Worm (Caenorhabditis elegans): Measurements from ENCODE around the gene F44D12.8.

F44D12.8 gene

DNA sequence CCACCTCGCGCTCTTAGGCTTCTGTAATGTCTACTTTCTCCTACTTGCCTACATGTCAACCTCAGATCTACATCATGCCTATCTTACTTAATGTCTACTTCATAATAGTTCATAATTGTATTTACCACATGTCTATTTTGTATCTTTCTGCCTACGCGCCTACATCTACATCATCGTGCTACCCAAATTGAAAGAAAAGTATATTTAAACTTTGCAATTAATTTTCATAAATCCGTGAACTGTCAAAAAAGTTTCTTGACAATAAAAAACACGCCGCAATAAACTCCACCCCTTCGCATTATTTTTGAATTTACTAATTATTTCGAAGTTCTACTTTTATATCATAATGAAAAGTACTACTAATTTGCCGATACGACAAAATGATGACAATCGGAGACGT, at the start of gene F44D12.8:
Gene F44D12.8, plus strand, starts transcription at position 301 of the 400 bp plus-strand sequence.
- TF ChIP-seq cog-1 (tag; optimal IDR thresholded peaks at IDR 0.05): no peak
- no peak for TF ChIP-seq ref-1 (GFP tag; conservative IDR thresholded peaks at IDR 0.05)
- TF ChIP-seq ztf-23 (GFP tag; IDR thresholded peaks at IDR 0.05): no peak
- no peak for TF ChIP-seq tab-1 (GFP tag; IDR thresholded peaks at IDR 0.05)
- no peak for TF ChIP-seq flt-1 (GFP tag; IDR thresholded peaks at IDR 0.05)
- TF ChIP-seq med-1 (GFP tag; optimal IDR thresholded peaks at IDR 0.05; ENCODE audit: insufficient read depth): no peak
- no peak for TF ChIP-seq ztf-29 (GFP tag; IDR thresholded peaks at IDR 0.05)
- TF ChIP-seq klf-2 (GFP tag; conservative IDR thresholded peaks at IDR 0.05): no peak

DNA sequence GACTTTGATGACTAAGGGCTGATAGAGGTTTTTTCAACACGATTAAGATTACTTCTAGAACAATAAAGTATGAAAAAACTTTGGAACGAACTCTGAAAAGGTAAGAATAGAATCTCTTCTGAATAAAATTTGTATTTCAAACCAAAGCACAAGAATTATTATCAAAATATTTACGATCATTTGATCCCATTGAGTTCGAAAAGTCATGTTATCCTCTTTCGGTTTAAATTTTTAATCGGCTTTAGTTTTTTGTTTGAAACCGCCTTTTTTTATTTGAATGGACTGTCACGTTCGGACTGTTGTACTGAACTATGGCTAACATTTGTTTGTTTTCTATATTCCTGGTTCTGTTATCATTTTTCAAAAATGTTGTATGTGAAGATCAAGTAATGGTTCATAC, 48.7 kb upstream of the F44D12.8 start, which contains the start of gene C47E12.9:
Gene C47E12.9, plus strand, starts transcription at position 301 of the 400 bp plus-strand sequence.
- no peak for TF ChIP-seq klf-2 (GFP tag; conservative IDR thresholded peaks at IDR 0.05)
- no peak for TF ChIP-seq ztf-29 (GFP tag; IDR thresholded peaks at IDR 0.05)
- no peak for TF ChIP-seq ref-1 (GFP tag; conservative IDR thresholded peaks at IDR 0.05)
- TF ChIP-seq T22C8.4 (GFP tag; IDR thresholded peaks at IDR 0.05): no peak
- no peak for TF ChIP-seq ztf-23 (GFP tag; IDR thresholded peaks at IDR 0.05)
- no peak for TF ChIP-seq cog-1 (tag; optimal IDR thresholded peaks at IDR 0.05)
- no peak for TF ChIP-seq tab-1 (GFP tag; IDR thresholded peaks at IDR 0.05)
- TF ChIP-seq flt-1 (GFP tag; IDR thresholded peaks at IDR 0.05): no peak
- TF ChIP-seq med-1 (GFP tag; optimal IDR thresholded peaks at IDR 0.05; ENCODE audit: insufficient read depth): no peak

DNA sequence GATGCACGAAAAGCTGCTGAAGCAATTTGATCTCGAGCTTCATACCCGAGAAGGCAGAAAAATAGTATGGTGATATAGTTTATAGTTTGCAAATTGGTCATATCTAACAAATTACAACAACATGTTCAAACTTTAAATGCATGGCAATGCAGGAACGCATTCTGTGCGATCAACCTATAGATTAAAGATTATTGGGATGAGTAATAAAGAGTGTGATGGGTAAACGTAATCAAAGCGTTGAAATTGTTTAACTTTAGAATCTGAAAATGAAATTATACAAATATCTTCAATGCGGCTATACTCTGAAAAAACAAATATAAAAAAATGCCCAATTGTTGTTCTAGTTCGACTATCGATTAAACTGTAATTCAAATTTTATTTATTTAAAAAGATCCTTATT, 46.8 kb upstream of the F44D12.8 start, which contains the start of gene C47E12.14:
Gene C47E12.14, minus strand, starts transcription at position 101 of the 400 bp plus-strand sequence.
- TF ChIP-seq flt-1 (GFP tag; IDR thresholded peaks at IDR 0.05) (no peak), klf-2 (GFP tag; conservative IDR thresholded peaks at IDR 0.05) (no peak), cog-1 (tag; optimal IDR thresholded peaks at IDR 0.05) (no peak), med-1 (GFP tag; optimal IDR thresholded peaks at IDR 0.05; ENCODE audit: insufficient read depth) (no peak), ztf-29 (GFP tag; IDR thresholded peaks at IDR 0.05) (no peak), tab-1 (GFP tag; IDR thresholded peaks at IDR 0.05) (no peak), ref-1 (GFP tag; conservative IDR thresholded peaks at IDR 0.05) (no peak), ztf-23 (GFP tag; IDR thresholded peaks at IDR 0.05) (no peak), T22C8.4 (GFP tag; IDR thresholded peaks at IDR 0.05) (no peak)

DNA sequence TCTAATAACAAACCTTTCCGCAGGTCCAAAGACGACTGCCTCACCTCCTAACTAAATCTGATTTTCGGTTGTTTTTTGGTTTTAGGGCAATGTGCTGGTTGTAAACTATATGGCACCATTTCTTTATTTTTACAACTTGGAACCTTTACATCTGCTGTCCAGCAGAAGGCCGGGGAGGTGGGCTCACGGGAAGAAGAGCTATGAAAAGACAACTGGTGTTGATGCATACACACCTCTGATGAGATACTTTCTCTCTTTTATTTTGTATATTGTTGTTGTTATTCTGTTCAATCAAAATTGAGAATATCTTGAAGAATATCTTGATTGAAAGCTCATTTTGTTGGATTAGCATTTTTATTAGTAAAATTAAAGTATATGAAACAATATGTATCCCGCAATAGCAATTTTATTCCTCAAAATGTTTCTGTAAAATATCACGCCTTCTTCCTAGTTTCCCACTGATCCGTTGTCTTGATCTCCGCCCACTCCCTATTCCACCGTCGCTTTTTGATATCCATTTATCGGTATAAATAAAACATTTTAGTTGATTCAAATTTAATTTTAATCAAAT, 45.4 kb upstream of the F44D12.8 start, which contains the start of gene dhp-2:
Gene dhp-2, plus strand, starts transcription at position 521 of the 571 bp plus-strand sequence.
- TF ChIP-seq klf-2 (GFP tag; conservative IDR thresholded peaks at IDR 0.05) (no peak), flt-1 (GFP tag; IDR thresholded peaks at IDR 0.05) (no peak), med-1 (GFP tag; optimal IDR thresholded peaks at IDR 0.05; ENCODE audit: insufficient read depth) (no peak), tab-1 (GFP tag; IDR thresholded peaks at IDR 0.05) (no peak), ztf-23 (GFP tag; IDR thresholded peaks at IDR 0.05) (no peak), T22C8.4 (GFP tag; IDR thresholded peaks at IDR 0.05) (no peak), ref-1 (GFP tag; conservative IDR thresholded peaks at IDR 0.05) (no peak), ztf-29 (GFP tag; IDR thresholded peaks at IDR 0.05) (no peak), cog-1 (tag; optimal IDR thresholded peaks at IDR 0.05) (no peak)

DNA sequence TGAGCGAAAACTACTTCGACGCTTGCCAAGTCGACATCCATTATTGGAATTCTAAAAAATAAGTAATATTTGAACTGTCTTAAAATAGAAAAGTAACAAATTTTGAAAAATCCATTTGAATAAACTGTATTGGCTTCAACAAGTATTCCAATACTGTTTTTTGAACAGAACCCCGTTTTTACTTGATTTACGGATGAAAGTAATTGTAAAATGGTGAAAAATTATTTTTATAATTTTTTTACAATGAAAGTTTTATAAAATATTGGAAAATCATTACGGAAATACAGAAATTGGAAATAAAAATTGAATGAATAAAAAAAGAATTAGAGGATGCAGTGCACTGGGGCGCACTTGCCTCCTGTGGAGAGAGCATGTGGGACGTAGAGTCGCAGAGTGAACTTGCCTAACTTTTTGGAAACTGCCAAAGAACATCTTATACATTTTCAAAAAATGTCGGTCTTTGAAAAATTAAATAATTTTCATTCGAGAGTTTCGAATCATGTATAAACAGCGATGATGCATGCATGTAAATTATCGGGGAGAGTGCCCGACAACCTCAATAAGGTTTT, 40.8 kb upstream of the F44D12.8 start, which contains the start of gene rrp-1:
Gene rrp-1, minus strand, starts transcription at position 51 of the 569 bp plus-strand sequence.
- TF ChIP-seq ztf-23 (GFP tag; IDR thresholded peaks at IDR 0.05) (no peak), tab-1 (GFP tag; IDR thresholded peaks at IDR 0.05) (no peak), klf-2 (GFP tag; conservative IDR thresholded peaks at IDR 0.05) (no peak), cog-1 (tag; optimal IDR thresholded peaks at IDR 0.05) (no peak), ztf-29 (GFP tag; IDR thresholded peaks at IDR 0.05) (no peak), flt-1 (GFP tag; IDR thresholded peaks at IDR 0.05) (no peak), T22C8.4 (GFP tag; IDR thresholded peaks at IDR 0.05) (no peak), med-1 (GFP tag; optimal IDR thresholded peaks at IDR 0.05; ENCODE audit: insufficient read depth) (no peak), ref-1 (GFP tag; conservative IDR thresholded peaks at IDR 0.05) (no peak)

DNA sequence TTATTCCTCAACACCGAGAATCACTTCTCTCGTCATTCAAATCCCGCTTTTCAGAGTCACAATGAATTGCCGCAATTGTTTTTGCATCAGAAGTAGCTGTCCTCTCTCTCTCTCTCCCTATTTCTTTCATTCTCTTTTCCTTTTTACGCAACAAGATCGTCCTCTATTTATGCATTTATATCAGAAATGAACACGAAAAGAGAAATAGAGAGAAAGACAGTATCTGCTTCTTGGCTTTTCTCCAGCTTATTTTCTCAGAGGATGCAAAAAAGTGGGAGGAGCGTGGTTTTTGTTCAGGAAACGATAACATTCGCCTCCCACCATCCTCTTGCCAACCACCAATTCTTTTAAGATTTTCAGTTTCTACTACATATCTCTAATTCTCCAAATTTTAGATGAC, 40.2 kb upstream of the F44D12.8 start, which contains the start of gene mam-2:
Gene mam-2, plus strand, starts transcription at position 301 of the 400 bp plus-strand sequence.
- no peak for TF ChIP-seq med-1 (GFP tag; optimal IDR thresholded peaks at IDR 0.05; ENCODE audit: insufficient read depth)
- no peak for TF ChIP-seq T22C8.4 (GFP tag; IDR thresholded peaks at IDR 0.05)
- TF ChIP-seq klf-2 (GFP tag; conservative IDR thresholded peaks at IDR 0.05): no peak

DNA sequence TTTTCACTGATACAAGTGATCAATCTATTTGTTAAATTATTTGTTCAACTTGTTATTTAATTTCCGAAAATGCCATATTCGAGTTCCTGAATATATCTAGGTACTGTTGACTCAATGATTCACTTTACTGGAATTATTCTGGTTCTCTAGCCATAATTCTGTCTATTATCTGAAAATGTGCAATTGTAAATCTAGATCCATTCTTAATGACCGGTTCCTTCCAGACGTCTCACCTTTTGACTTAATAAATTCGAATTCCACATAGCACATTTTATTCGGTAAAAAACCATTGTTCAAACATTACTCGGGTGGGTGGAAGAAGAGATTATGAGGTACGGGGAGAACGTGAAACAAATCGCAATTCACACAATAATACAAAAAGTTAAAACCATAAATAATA, 33.7 kb upstream of the F44D12.8 start:
- TF ChIP-seq ztf-29 (GFP tag; IDR thresholded peaks at IDR 0.05): no peak

DNA sequence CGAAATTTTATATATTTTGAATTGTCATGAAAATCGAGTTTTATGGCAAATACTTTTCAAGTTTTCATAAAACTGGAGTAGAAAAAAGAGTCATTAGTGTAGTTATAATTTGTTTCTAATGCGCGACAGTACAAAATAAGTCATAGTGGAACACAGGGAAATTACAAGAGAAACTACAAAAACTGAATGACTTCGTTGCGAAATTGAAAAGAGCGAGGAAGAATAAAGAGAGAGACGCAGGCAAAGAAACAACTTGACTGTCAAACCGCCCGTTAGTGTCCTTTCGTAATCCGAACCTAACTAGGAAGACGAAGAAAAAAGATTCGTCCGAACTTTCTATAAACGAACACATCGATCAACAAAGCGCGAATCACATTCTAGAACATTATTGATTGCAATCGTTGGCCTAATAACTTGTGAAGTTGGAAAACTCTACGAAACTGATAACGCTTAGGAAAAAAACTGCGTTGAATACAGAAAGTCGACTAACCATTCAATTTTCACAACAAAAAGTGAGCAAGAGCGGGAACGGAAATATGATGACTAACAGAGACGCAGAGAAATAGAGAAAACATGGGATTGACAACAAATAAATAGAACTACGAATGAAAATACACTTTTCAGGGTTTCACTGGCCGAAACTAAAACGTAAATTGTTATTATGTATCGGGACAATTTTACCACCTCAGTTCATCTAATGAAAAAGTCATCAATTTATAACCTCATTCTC, 29.5 kb upstream of the F44D12.8 start:
- TF ChIP-seq ztf-23 (GFP tag; IDR thresholded peaks at IDR 0.05): no peak
- no peak for TF ChIP-seq ref-1 (GFP tag; conservative IDR thresholded peaks at IDR 0.05)
- TF ChIP-seq klf-2 (GFP tag; conservative IDR thresholded peaks at IDR 0.05): no peak
- TF ChIP-seq tab-1 (GFP tag; IDR thresholded peaks at IDR 0.05): no peak
- no peak for TF ChIP-seq cog-1 (tag; optimal IDR thresholded peaks at IDR 0.05)
- TF ChIP-seq flt-1 (GFP tag; IDR thresholded peaks at IDR 0.05): no peak
- TF ChIP-seq med-1 (GFP tag; optimal IDR thresholded peaks at IDR 0.05; ENCODE audit: insufficient read depth): no peak
- TF ChIP-seq ztf-29 (GFP tag; IDR thresholded peaks at IDR 0.05): no peak
- no peak for TF ChIP-seq T22C8.4 (GFP tag; IDR thresholded peaks at IDR 0.05)

DNA sequence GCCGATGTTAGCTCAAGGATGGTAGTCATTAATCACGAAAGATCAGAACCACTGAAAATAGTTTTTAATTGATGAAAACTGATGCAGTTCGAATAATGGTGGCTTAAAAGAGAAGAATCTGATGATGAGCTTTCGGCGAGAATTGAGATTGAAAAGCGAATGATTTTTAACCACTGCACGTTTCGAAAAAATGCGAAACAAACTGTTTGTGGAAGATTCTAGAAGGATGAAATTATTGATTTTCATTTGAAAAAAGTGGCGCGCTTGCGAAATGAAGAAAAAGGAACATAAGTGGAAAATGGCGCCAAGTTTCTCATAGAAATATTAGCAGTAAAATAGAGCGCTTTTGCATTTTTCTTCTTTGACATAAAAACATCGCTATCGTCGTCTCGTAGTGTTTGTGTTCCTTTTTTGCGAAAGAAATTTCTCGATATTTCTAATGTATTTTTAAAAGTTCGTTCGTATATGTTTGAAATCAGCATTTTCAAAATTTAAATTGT, 28.1 kb upstream of the F44D12.8 start, which contains the start of gene uba-1:
Gene uba-1, minus strand, starts transcription at position 51 of the 500 bp plus-strand sequence.
- TF ChIP-seq tab-1 (GFP tag; IDR thresholded peaks at IDR 0.05) (no peak), med-1 (GFP tag; optimal IDR thresholded peaks at IDR 0.05; ENCODE audit: insufficient read depth) (no peak), ztf-23 (GFP tag; IDR thresholded peaks at IDR 0.05) (no peak), flt-1 (GFP tag; IDR thresholded peaks at IDR 0.05) (no peak), ztf-29 (GFP tag; IDR thresholded peaks at IDR 0.05) (no peak), klf-2 (GFP tag; conservative IDR thresholded peaks at IDR 0.05) (no peak), ref-1 (GFP tag; conservative IDR thresholded peaks at IDR 0.05) (no peak), T22C8.4 (GFP tag; IDR thresholded peaks at IDR 0.05) (no peak), cog-1 (tag; optimal IDR thresholded peaks at IDR 0.05) (no peak)
